Fruit fly (Drosophila melanogaster): ENCODE data around the gene Mcr.

The Mcr gene

DNA sequence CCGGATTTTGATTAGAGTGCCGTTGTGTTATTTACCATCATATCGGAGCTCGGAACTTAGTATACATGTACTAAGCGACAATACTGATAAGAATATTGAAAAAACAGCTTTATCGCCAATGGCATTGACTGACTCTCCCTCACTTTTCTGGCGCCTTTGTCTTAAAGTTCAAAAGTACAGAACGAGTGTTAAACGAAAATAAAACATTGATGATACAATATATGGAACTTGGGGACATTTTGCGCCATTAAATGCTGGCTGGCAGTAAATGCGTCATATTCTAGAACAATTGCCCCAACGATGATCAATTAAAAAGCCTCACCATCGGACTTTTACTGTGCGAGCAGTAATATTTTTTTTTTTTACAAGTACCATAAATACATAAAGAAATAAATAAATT lies 12.4 kb upstream of the Mcr start:
- TF ChIP-seq topi (GFP tag; optimal IDR thresholded peaks at IDR 0.05), result no peak
- TF ChIP-seq Sox102F (GFP tag; optimal IDR thresholded peaks at IDR 0.05), result peak; percentile 2
- no peak for TF ChIP-seq Hr39 (GFP tag; optimal IDR thresholded peaks at IDR 0.05)
- peak; percentile 87 for TF ChIP-seq vri (GFP tag; optimal IDR thresholded peaks at IDR 0.05)
- no peak for TF ChIP-seq Ets96B (tag; optimal IDR thresholded peaks at IDR 0.05)
- peak; percentile 15 to 40 for TF ChIP-seq ss (GFP tag; optimal IDR thresholded peaks at IDR 0.05)
- no peak for TF ChIP-seq achi (GFP tag; optimal IDR thresholded peaks at IDR 0.05)
- no peak for TF ChIP-seq CG31627 (GFP tag; optimal IDR thresholded peaks at IDR 0.05)
- peak; percentile 37 for TF ChIP-seq CG9139 (GFP tag; optimal IDR thresholded peaks at IDR 0.05)
- TF ChIP-seq CG8319 (GFP tag; optimal IDR thresholded peaks at IDR 0.05), result no peak
- TF ChIP-seq Met (GFP tag; optimal IDR thresholded peaks at IDR 0.05), result peak; percentile 1
- no peak for TF ChIP-seq CG15336 (GFP tag; IDR thresholded peaks at IDR 0.05)
- no peak for TF ChIP-seq CG11902 (GFP tag; optimal IDR thresholded peaks at IDR 0.05)
- TF ChIP-seq Eip93F (GFP tag; optimal IDR thresholded peaks at IDR 0.05), result peak; percentile 89
- peak; percentile 70 for TF ChIP-seq Eip78C (GFP tag)
- TF ChIP-seq svp (GFP tag), result peak; percentile 95
- peak; percentile 38 for TF ChIP-seq CG6808 (GFP tag; optimal IDR thresholded peaks at IDR 0.05)
- TF ChIP-seq Hr38 (GFP tag; optimal IDR thresholded peaks at IDR 0.05), result no peak
- TF ChIP-seq Sox14 (GFP tag; optimal IDR thresholded peaks at IDR 0.05), result peak; percentile 36
- peak; percentile 14 for TF ChIP-seq CG6854 (GFP tag; optimal IDR thresholded peaks at IDR 0.05)
- no peak for TF ChIP-seq lz (GFP tag; optimal IDR thresholded peaks at IDR 0.05)

DNA sequence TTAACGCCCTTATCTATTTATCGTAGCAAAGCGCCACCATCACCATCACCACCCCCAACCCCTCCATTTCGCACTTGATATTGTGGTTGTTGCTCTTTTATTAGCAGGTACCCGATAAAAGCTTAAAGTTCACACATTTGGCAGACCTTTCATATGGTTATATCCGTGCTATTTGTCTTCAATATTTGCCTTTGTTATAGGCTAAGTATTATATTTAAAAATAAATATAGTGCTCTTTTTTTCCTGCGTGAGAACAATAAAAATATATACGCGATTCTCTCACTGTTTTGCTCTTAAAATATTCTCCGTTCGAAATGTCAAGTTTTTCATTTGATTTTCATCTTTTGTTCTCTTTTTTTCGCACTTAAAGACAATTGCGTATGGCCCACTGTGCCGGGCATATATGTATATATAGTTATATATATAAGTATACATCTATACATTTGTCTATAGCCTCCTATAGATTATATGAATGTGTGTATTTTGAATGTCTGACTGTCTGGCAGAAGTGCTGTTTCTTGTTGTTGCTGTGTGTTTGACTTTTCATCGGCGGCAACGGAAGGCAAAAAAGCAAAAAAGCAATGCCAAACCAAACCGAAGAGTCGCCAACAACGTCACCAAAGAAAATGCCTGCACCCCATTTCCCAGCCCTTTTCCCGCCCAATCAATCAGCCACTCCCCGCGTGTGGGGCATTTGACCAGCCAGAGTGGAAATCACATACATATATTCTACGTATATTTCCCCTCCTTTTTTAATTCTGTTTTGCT lies 11.5 kb upstream of the Mcr start:
- TF ChIP-seq Eip93F (GFP tag; optimal IDR thresholded peaks at IDR 0.05) (no peak), CG6276 (GFP tag; optimal IDR thresholded peaks at IDR 0.05) (peak; percentile 19), Ets96B (tag; optimal IDR thresholded peaks at IDR 0.05) (peak; percentile 4), CG3919 (GFP tag; optimal IDR thresholded peaks at IDR 0.05) (no peak), OdsH (GFP tag; optimal IDR thresholded peaks at IDR 0.05) (no peak), salr (GFP tag; optimal IDR thresholded peaks at IDR 0.05) (no peak), fkh (GFP tag; optimal IDR thresholded peaks at IDR 0.05) (peak; percentile 41), CG8119 (GFP tag; IDR thresholded peaks at IDR 0.05) (peak; percentile 36; the same call in 2 of the 3 replicates), esn (GFP tag; optimal IDR thresholded peaks at IDR 0.05) (no peak), CG6854 (GFP tag; optimal IDR thresholded peaks at IDR 0.05) (no peak), CG16779 (tag; optimal IDR thresholded peaks at IDR 0.05) (no peak), Hr4 (GFP tag; optimal IDR thresholded peaks at IDR 0.05) (peak; percentile 7), svp (GFP tag) (peak; percentile 53), CG32006 (GFP tag; optimal IDR thresholded peaks at IDR 0.05) (peak; percentile 42), dac (GFP tag; optimal IDR thresholded peaks at IDR 0.05) (no peak), net (GFP tag; optimal IDR thresholded peaks at IDR 0.05) (no peak), eg (GFP tag; IDR thresholded peaks at IDR 0.05) (peak; percentile 57; the same call in 2 of the 3 replicates), CG7368 (GFP tag; optimal IDR thresholded peaks at IDR 0.05) (no peak), CG15336 (GFP tag; IDR thresholded peaks at IDR 0.05) (peak; percentile 31; the same call in 1 of the 2 replicates)

DNA sequence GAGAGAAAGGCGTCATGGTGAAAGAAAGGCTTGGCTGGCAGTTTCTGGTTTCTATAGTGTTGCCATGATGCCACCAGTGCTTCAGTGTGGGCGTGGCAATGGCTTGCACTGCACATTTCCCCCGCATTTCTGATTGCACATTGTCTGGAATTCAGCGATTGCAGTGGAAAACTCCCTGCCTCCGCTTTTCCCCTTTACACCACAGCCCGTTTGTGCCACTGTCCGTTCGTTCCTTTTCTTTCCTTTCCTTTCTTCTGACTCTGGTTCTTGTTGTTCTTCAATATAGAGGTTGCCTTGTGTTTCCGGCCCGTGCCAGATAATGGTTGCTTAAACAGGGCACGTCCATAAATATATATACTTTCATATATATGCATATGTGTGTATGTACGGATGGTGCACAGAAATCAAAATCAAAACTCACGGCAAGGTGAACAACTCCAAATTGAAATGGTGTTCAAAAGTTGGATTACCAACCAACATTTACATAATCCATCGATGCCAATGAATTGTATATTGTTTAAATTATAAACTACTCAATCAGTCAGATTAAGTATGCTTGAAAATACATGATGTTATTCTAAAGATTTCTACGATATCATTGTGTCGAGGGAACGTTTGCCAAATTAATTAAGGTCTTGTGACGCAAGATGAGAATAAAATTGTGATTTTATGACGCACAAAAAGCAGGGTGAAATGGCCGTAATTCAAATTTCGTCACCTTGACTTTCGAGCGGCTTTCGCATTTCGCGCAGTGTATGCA lies 10.6 kb upstream of the Mcr start:
- TF ChIP-seq CG4318 (GFP tag; optimal IDR thresholded peaks at IDR 0.05) (no peak), CG6854 (GFP tag; optimal IDR thresholded peaks at IDR 0.05) (peak; percentile 4), Hr39 (GFP tag; optimal IDR thresholded peaks at IDR 0.05) (peak; percentile 12), CG34406 (GFP tag; optimal IDR thresholded peaks at IDR 0.05) (no peak), CG11902 (GFP tag; optimal IDR thresholded peaks at IDR 0.05) (no peak), CG6276 (GFP tag; optimal IDR thresholded peaks at IDR 0.05) (no peak), CG10631 (GFP tag; optimal IDR thresholded peaks at IDR 0.05) (peak; percentile 13), Eip93F (GFP tag; optimal IDR thresholded peaks at IDR 0.05) (peak; percentile 22), CG6163 (GFP tag; IDR thresholded peaks at IDR 0.05) (peak; percentile 56; the same call in 2 of the 3 replicates), achi (GFP tag; optimal IDR thresholded peaks at IDR 0.05) (peak; percentile 17), Sox102F (GFP tag; optimal IDR thresholded peaks at IDR 0.05) (peak; percentile 35), CG3919 (GFP tag; optimal IDR thresholded peaks at IDR 0.05) (peak; percentile 46), acj6 (GFP tag; optimal IDR thresholded peaks at IDR 0.05) (peak; percentile 28), Eip78C (GFP tag) (peak; percentile 50), CG31627 (GFP tag; optimal IDR thresholded peaks at IDR 0.05) (peak; percentile 29), Sox14 (GFP tag; optimal IDR thresholded peaks at IDR 0.05) (peak; percentile 71), CG3032 (tag; optimal IDR thresholded peaks at IDR 0.05) (peak; percentile 16), CG32006 (GFP tag; optimal IDR thresholded peaks at IDR 0.05) (peak; percentile 24), ss (GFP tag; optimal IDR thresholded peaks at IDR 0.05) (no peak), Ets96B (tag; optimal IDR thresholded peaks at IDR 0.05) (no peak), CG10669 (GFP tag; optimal IDR thresholded peaks at IDR 0.05) (peak; percentile 11), pdm3 (GFP tag; optimal IDR thresholded peaks at IDR 0.05) (peak; percentile 27), dac (GFP tag; optimal IDR thresholded peaks at IDR 0.05) (no peak), fd85E (GFP tag; optimal IDR thresholded peaks at IDR 0.05) (no peak)
